Fruit fly (Drosophila melanogaster): ENCODE results near the gene CG32148.

CG32148 gene

DNA sequence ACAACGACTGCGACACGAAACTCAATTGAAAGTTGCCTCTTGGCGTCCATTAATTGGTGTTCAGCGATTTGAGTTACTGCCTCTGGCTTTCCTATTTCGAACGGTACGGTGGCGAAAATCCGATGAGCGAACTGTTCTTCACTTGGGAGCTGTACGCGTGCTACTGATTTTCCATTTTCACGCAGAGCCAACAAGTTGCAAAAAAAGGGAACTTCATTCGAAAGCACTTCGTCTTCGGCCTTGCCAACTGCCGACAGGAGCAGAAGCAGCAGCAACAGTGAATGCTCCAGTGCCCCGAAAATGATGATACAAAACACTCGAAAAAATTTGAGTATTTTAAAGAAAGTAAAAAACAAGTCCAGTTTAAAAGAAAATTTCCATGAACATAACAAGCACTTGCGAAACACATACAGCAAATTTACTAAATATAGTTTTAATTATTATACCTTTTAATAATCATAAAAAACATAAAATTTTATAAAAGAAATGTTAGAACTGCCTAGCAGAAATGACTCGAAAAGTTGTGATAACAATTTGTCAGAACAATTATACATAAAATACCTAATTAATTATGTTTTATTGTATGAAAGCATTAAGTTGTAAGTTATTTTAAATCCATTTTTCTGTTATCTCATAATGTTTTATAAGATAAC is 10.9 kb downstream of the CG32148 start (continued):
- TF ChIP-seq PHDP (tag; optimal IDR thresholded peaks at IDR 0.05), result peak; percentile 29
- no peak for TF ChIP-seq tx (GFP tag; optimal IDR thresholded peaks at IDR 0.05)
- no peak for TF ChIP-seq CG10366 (GFP tag; IDR thresholded peaks at IDR 0.05)
- TF ChIP-seq CG30431 (GFP tag; optimal IDR thresholded peaks at IDR 0.05), result no peak
- no peak for TF ChIP-seq pan (optimal IDR thresholded peaks at IDR 0.05)
- no peak for TF ChIP-seq pan (GFP tag; optimal IDR thresholded peaks at IDR 0.05 in 1 of 2, IDR thresholded peaks at IDR 0.05 in 1 of 2)
- no peak for TF ChIP-seq Sry-δ (GFP tag; optimal IDR thresholded peaks at IDR 0.05)
- TF ChIP-seq CG2116 (GFP tag; optimal IDR thresholded peaks at IDR 0.05), result no peak
- TF ChIP-seq HLHmδ (GFP tag; optimal IDR thresholded peaks at IDR 0.05), result no peak
- TF ChIP-seq CG17385 (GFP tag; optimal IDR thresholded peaks at IDR 0.05), result peak; percentile 38
- TF ChIP-seq CG4707 (GFP tag; optimal IDR thresholded peaks at IDR 0.05), result no peak
- TF ChIP-seq unc-4 (GFP tag; IDR thresholded peaks at IDR 0.05; ENCODE audit: partially characterized antibody), result no peak
- no peak for TF ChIP-seq CG12071 (GFP tag; optimal IDR thresholded peaks at IDR 0.05)
- TF ChIP-seq ind (GFP tag; optimal IDR thresholded peaks at IDR 0.05), result peak; percentile 68
- TF ChIP-seq Ptx1 (GFP tag; IDR thresholded peaks at IDR 0.05), result no peak
- TF ChIP-seq Dad (GFP tag; optimal IDR thresholded peaks at IDR 0.05), result no peak
- no peak for TF ChIP-seq bowl (GFP tag; IDR thresholded peaks at IDR 0.05)
- TF ChIP-seq zen (tag; optimal IDR thresholded peaks at IDR 0.05), result no peak
- peak; percentile 38 for TF ChIP-seq Oli (tag; optimal IDR thresholded peaks at IDR 0.05)
- TF ChIP-seq ac (GFP tag; optimal IDR thresholded peaks at IDR 0.05), result no peak
- TF ChIP-seq cato (GFP tag; optimal IDR thresholded peaks at IDR 0.05; ENCODE audit: borderline replicate concordance), result no peak
- TF ChIP-seq Lpt (GFP tag; optimal IDR thresholded peaks at IDR 0.05), result no peak
- TF ChIP-seq CG6254 (GFP tag; optimal IDR thresholded peaks at IDR 0.05), result no peak
- peak; percentile 56 for TF ChIP-seq Med (GFP tag)
- peak; percentile 30 for TF ChIP-seq Nf-YC (tag; optimal IDR thresholded peaks at IDR 0.05)
- no peak for TF ChIP-seq gcm2 (GFP tag; optimal IDR thresholded peaks at IDR 0.05)
- TF ChIP-seq ash1 (GFP tag; optimal IDR thresholded peaks at IDR 0.05), result no peak
- no peak for TF ChIP-seq gce (GFP tag; IDR thresholded peaks at IDR 0.05)
- no peak for TF ChIP-seq Adf1 (GFP tag; IDR thresholded peaks at IDR 0.05)
- peak; percentile 6 for TF ChIP-seq CG11723 (GFP tag; optimal IDR thresholded peaks at IDR 0.05)
- no peak for TF ChIP-seq CG8359 (GFP tag; optimal IDR thresholded peaks at IDR 0.05; ENCODE audit: borderline replicate concordance)
- no peak for TF ChIP-seq CG1832 (GFP tag; optimal IDR thresholded peaks at IDR 0.05)
- TF ChIP-seq MBD-R2 (GFP tag; IDR thresholded peaks at IDR 0.05), result no peak
- TF ChIP-seq CG3281 (GFP tag; optimal IDR thresholded peaks at IDR 0.05), result peak; percentile 63
- no peak for TF ChIP-seq HmgZ (tag; optimal IDR thresholded peaks at IDR 0.05)
- no peak for TF ChIP-seq HmgD (GFP tag; optimal IDR thresholded peaks at IDR 0.05)
- no peak for TF ChIP-seq E2f2 (GFP tag; IDR thresholded peaks at IDR 0.05)
- no peak for TF ChIP-seq Gsc (GFP tag; IDR thresholded peaks at IDR 0.05)
- no peak for TF ChIP-seq sd (tag; optimal IDR thresholded peaks at IDR 0.05)
- TF ChIP-seq pfk (GFP tag; optimal IDR thresholded peaks at IDR 0.05), result no peak
- peak; percentile 3 for TF ChIP-seq exex (tag; optimal IDR thresholded peaks at IDR 0.05)
- peak; percentile 49 for TF ChIP-seq CG15269 (tag; optimal IDR thresholded peaks at IDR 0.05)
- no peak for TF ChIP-seq wor (GFP tag; IDR thresholded peaks at IDR 0.05)
- TF ChIP-seq CG9215 (GFP tag; IDR thresholded peaks at IDR 0.05), result no peak
- no peak for TF ChIP-seq sob (GFP tag; IDR thresholded peaks at IDR 0.05)
- TF ChIP-seq CG2202 (tag; optimal IDR thresholded peaks at IDR 0.05), result no peak
- TF ChIP-seq Poxn (GFP tag; IDR thresholded peaks at IDR 0.05), result no peak
- TF ChIP-seq CG12769 (tag; optimal IDR thresholded peaks at IDR 0.05), result no peak
- TF ChIP-seq CG13296 (GFP tag; optimal IDR thresholded peaks at IDR 0.05), result peak; percentile 54
- TF ChIP-seq otp (GFP tag; IDR thresholded peaks at IDR 0.05), result no peak

Measured in whole organism, embryonic.